Worm (Caenorhabditis elegans) whole organism, young adult: ENCODE results near the gene F07C6.3.

Experiments used
- B0261.1 ChIP-seq: sonication (generic microtip); optimal IDR thresholded peaks from 2 replicates; lab custom pipeline; 2016; ENCODE audit warnings: mild to moderate bottlenecking, missing genetic modification characterization, moderate library complexity, missing compliant biosample characterization
- B0336.3 ChIP-seq: fragments of 200-800 bp; sonication (Bioruptor generic); IDR thresholded peaks from 2 replicates; pipeline ENCODE4 v1.3.6; 2022; ENCODE audit warnings: missing genetic modification characterization, missing compliant biosample characterization
- D2030.7 ChIP-seq: fragments of 200-800 bp; sonication (Bioruptor generic); IDR thresholded peaks from 2 replicates; pipeline ENCODE4 v1.3.6; 2022; ENCODE audit warnings: missing genetic modification reagents, missing genetic modification characterization, missing compliant biosample characterization
- F23B12.7 ChIP-seq: sonication (generic microtip); optimal IDR thresholded peaks from 2 replicates; lab custom pipeline; 2017; ENCODE audit warnings: missing genetic modification characterization, mild to moderate bottlenecking, missing compliant biosample characterization, antibody characterized with exemption, moderate library complexity; ENCODE audit not compliant: insufficient read depth
- F33H1.4 ChIP-seq: fragments of 200-800 bp; sonication (Bioruptor generic); IDR thresholded peaks from 2 replicates; pipeline ENCODE4 v1.3.6; 2022; ENCODE audit warnings: missing genetic modification reagents, missing genetic modification characterization, missing compliant biosample characterization
- F49E8.2 ChIP-seq: sonication (generic microtip); optimal IDR thresholded peaks from 3 replicates; lab custom pipeline; 2017; ENCODE audit warnings: missing genetic modification characterization, mild to moderate bottlenecking, missing compliant biosample characterization, antibody characterized with exemption, moderate library complexity; ENCODE audit not compliant: insufficient read depth
- F57A8.1 ChIP-seq: fragments of 200-800 bp; sonication (Bioruptor generic); optimal IDR thresholded peaks from 2 replicates; lab custom pipeline; 2018; ENCODE audit warnings: mild to moderate bottlenecking, missing genetic modification characterization, moderate library complexity, missing compliant biosample characterization
- K11D2.4 ChIP-seq: fragments of 200-800 bp; sonication (Bioruptor generic); IDR thresholded peaks from 2 replicates; pipeline ENCODE4 v1.3.6; 2022; ENCODE audit warnings: missing genetic modification reagents, missing genetic modification characterization, missing compliant biosample characterization
- T26A5.8 ChIP-seq: sonication (generic microtip); optimal IDR thresholded peaks from 2 replicates; lab custom pipeline; 2016; ENCODE audit warnings: missing genetic modification characterization, missing compliant biosample characterization
- Y56A3A.18 ChIP-seq: fragments of 200-800 bp; sonication (Bioruptor generic); IDR thresholded peaks from 2 replicates; pipeline ENCODE4 v1.3.6; 2022; ENCODE audit warnings: missing genetic modification reagents, missing genetic modification characterization, missing compliant biosample characterization
- Y79H2A.3 ChIP-seq: fragments of 200-800 bp; sonication (Bioruptor generic); conservative IDR thresholded peaks from 2 replicates; pipeline ENCODE4 v1.3.6; 2022; ENCODE audit warnings: missing genetic modification reagents, missing genetic modification characterization, missing compliant biosample characterization
- attf-6 ChIP-seq: fragments of 200-800 bp; sonication (Bioruptor generic); IDR thresholded peaks from 2 replicates; pipeline ENCODE4 v1.3.6; 2022; ENCODE audit warnings: missing genetic modification reagents, missing genetic modification characterization, missing compliant biosample characterization
- bed-2 ChIP-seq: fragments of 200-800 bp; sonication (Bioruptor generic); IDR thresholded peaks from 2 replicates; pipeline ENCODE4 v1.3.6; 2022; ENCODE audit warnings: missing genetic modification reagents, missing genetic modification characterization, missing compliant biosample characterization
- ceh-79 ChIP-seq: sonication (generic microtip); optimal IDR thresholded peaks from 2 replicates; lab custom pipeline; 2017; ENCODE audit warnings: mild to moderate bottlenecking, missing genetic modification characterization, missing compliant biosample characterization
- ceh-91 ChIP-seq: fragments of 200-800 bp; sonication (Bioruptor generic); IDR thresholded peaks from 2 replicates; pipeline ENCODE4 v1.3.6; 2022; ENCODE audit warnings: missing genetic modification reagents, missing genetic modification characterization, missing compliant biosample characterization
- dox-1 ChIP-seq: fragments of 200-800 bp; sonication (Bioruptor generic); IDR thresholded peaks from 2 replicates; pipeline ENCODE4 v1.3.6; 2022; ENCODE audit warnings: missing genetic modification reagents, missing genetic modification characterization, missing compliant biosample characterization
- efl-1 ChIP-seq: fragments of 150-350 bp; optimal IDR thresholded peaks from 2 replicates; lab custom pipeline; 2014; ENCODE audit warnings: missing biosample characterization, missing genetic modification reagents, missing genetic modification characterization
- egl-44 ChIP-seq: fragments of 200-800 bp; sonication (Bioruptor generic); IDR thresholded peaks from 2 replicates; pipeline ENCODE4 v1.3.6; 2022; ENCODE audit warnings: missing genetic modification reagents, missing genetic modification characterization, missing compliant biosample characterization
- him-1 ChIP-seq: sonication (generic microtip); optimal IDR thresholded peaks from 2 replicates; lab custom pipeline; 2016; ENCODE audit warnings: missing genotype, missing genetic modification reagents, missing genetic modification characterization, missing compliant biosample characterization
- hmg-1.2 ChIP-seq: fragments of 200-800 bp; sonication (Bioruptor generic); IDR thresholded peaks from 2 replicates; pipeline ENCODE4 v1.3.6; 2022; ENCODE audit warnings: missing genetic modification reagents, missing genetic modification characterization, missing compliant biosample characterization
- hrde-1 ChIP-seq: sonication (generic microtip); optimal IDR thresholded peaks from 2 replicates; lab custom pipeline; 2016; ENCODE audit warnings: missing genetic modification characterization, mild to moderate bottlenecking, missing compliant biosample characterization, moderate library complexity, missing genotype, missing genetic modification reagents, borderline replicate concordance
- hsf-1 ChIP-seq: fragments of 200-800 bp; sonication (Bioruptor generic); IDR thresholded peaks from 2 replicates; pipeline ENCODE4 v1.3.6; 2022; ENCODE audit warnings: missing genetic modification reagents, missing genetic modification characterization, missing compliant biosample characterization
- lin-26 ChIP-seq: fragments of 200-800 bp; sonication (Bioruptor generic); IDR thresholded peaks from 2 replicates; pipeline ENCODE4 v1.3.6; 2022; ENCODE audit warnings: missing genetic modification reagents, missing genetic modification characterization, missing compliant biosample characterization
- lsl-1 ChIP-seq: fragments of 200-800 bp; sonication (Bioruptor generic); optimal IDR thresholded peaks from 2 replicates; lab custom pipeline; 2018; ENCODE audit warnings: mild to moderate bottlenecking, missing genetic modification characterization, moderate library complexity, missing compliant biosample characterization
- lsy-27 ChIP-seq: sonication (generic microtip); optimal IDR thresholded peaks from 2 replicates; lab custom pipeline; 2017; ENCODE audit warnings: missing genetic modification characterization, mild to moderate bottlenecking, missing compliant biosample characterization, antibody characterized with exemption, missing genotype, borderline replicate concordance; ENCODE audit not compliant: insufficient read depth
- madf-10 ChIP-seq: sonication (generic microtip); optimal IDR thresholded peaks from 2 replicates; lab custom pipeline; 2016; ENCODE audit warnings: mild to moderate bottlenecking, missing genetic modification characterization, missing compliant biosample characterization
- madf-6 ChIP-seq: fragments of 200-800 bp; sonication (Bioruptor generic); IDR thresholded peaks from 2 replicates; pipeline ENCODE4 v1.3.6; 2022; ENCODE audit warnings: missing genetic modification reagents, missing genetic modification characterization, missing compliant biosample characterization
- mes-4 ChIP-seq: sonication (generic microtip); optimal IDR thresholded peaks from 2 replicates; lab custom pipeline; 2016; ENCODE audit warnings: missing genotype, missing genetic modification characterization, missing compliant biosample characterization
- nfyb-1 ChIP-seq: fragments of 200-800 bp; sonication (Bioruptor generic); IDR thresholded peaks from 2 replicates; pipeline ENCODE4 v1.3.6; 2022; ENCODE audit warnings: missing genetic modification reagents, missing genetic modification characterization, missing compliant biosample characterization
- nhr-80 ChIP-seq: sonication (generic microtip); optimal IDR thresholded peaks from 2 replicates; lab custom pipeline; 2016; ENCODE audit warnings: missing genetic modification characterization, missing compliant biosample characterization
- nhr-90 ChIP-seq: sonication (generic microtip); optimal IDR thresholded peaks from 2 replicates; lab custom pipeline; 2016; ENCODE audit warnings: missing genotype, mild to moderate bottlenecking, missing genetic modification characterization, missing compliant biosample characterization
- pbrm-1 ChIP-seq: fragments of 200-800 bp; sonication (Bioruptor generic); IDR thresholded peaks from 2 replicates; pipeline ENCODE4 v1.3.6; 2022; ENCODE audit warnings: missing genetic modification reagents, missing genetic modification characterization, missing compliant biosample characterization
- rcor-1 ChIP-seq: fragments of 200-800 bp; sonication (Bioruptor generic); IDR thresholded peaks from 2 replicates; pipeline ENCODE4 v1.3.6; 2022; ENCODE audit warnings: missing genetic modification reagents, missing genetic modification characterization, missing compliant biosample characterization
- repo-1 ChIP-seq: sonication (generic microtip); optimal IDR thresholded peaks from 2 replicates; lab custom pipeline; 2017; ENCODE audit warnings: mild to moderate bottlenecking, missing genetic modification characterization, missing compliant biosample characterization
- snpc-1.1 ChIP-seq: sonication (generic microtip); optimal IDR thresholded peaks from 2 replicates; lab custom pipeline; 2017; ENCODE audit warnings: missing genetic modification characterization, mild to moderate bottlenecking, missing compliant biosample characterization, antibody characterized with exemption, moderate library complexity, missing genotype, missing genetic modification reagents; ENCODE audit not compliant: insufficient read depth
- snpc-3.4 ChIP-seq: sonication (generic microtip); optimal IDR thresholded peaks from 2 replicates; lab custom pipeline; 2017; ENCODE audit warnings: missing genetic modification characterization, mild to moderate bottlenecking, missing compliant biosample characterization, antibody characterized with exemption, moderate library complexity, missing genotype, missing genetic modification reagents
- snpc-4 ChIP-seq, 5 experiments: fragments of 150-350 bp in 1 of 5; sonication (generic microtip) in 4 of 5; optimal IDR thresholded peaks; 2 replicates each; lab custom pipeline; 2014 to 2018; ENCODE audit warnings: missing genetic modification characterization in 5 of 5, missing biosample characterization in 3 of 5, antibody characterized with exemption in 2 of 5, mild to moderate bottlenecking in 2 of 5, missing compliant biosample characterization in 2 of 5, missing genotype in 2 of 5, moderate library complexity in 2 of 5, missing genetic modification reagents in 1 of 5
- tbp1 ChIP-seq: fragments of 200-800 bp; sonication (Bioruptor generic); optimal IDR thresholded peaks from 2 replicates; lab custom pipeline; 2018; ENCODE audit warnings: mild to moderate bottlenecking, missing genetic modification characterization, missing compliant biosample characterization
- xnd-1 ChIP-seq: sonication (generic microtip); optimal IDR thresholded peaks from 2 replicates; lab custom pipeline; 2016; ENCODE audit warnings: missing genotype, missing genetic modification reagents, missing genetic modification characterization, missing compliant biosample characterization
- zim-3 ChIP-seq: sonication (generic microtip); optimal IDR thresholded peaks from 2 replicates; lab custom pipeline; 2017; ENCODE audit warnings: mild to moderate bottlenecking, missing genetic modification characterization, moderate library complexity, missing compliant biosample characterization

Gene F07C6.3

DNA sequence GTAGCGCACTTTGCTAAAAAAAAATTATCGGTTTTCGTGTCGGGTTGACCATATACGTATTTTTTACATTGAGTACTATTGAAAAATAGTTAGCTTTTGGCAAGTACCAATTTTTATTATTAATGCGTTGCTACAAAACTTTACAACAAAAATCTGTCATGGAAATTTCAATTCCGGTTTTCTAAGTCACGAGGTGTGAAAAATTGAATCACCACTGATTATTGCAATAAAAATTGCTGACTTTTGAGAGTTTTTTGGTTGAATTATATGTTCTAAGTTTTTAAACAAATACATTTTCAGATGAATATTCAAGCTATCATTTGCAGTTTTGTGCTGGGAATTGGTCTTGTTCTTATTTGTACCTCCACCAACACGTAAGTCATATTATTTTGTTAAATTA is 1.8 kb downstream of the F07C6.3 start, which contains the start of gene F07C6.2:
TSS of gene F07C6.2 (plus strand) at position 301 of the 400 bp plus-strand sequence.
- TF ChIP-seq bed-2 (GFP tag; lab: Robert Waterston, UW) (no peak), madf-10 (tag; lab: Kevin White, UChicago) (no peak), mes-4 (tag; lab: Kevin White, UChicago) (no peak), F49E8.2 (tag; lab: Kevin White, UChicago) (no peak), nhr-90 (tag; lab: Kevin White, UChicago) (no peak), Y79H2A.3 (GFP tag; lab: Robert Waterston, UW) (no peak)

ce11 chrIV:12792494-12792893 is 3.5 kb downstream of the F07C6.3 start, which contains the start of gene F07C6.6:
Gene F07C6.6, plus strand, starts transcription at chrIV:12792794.
- TF ChIP-seq rcor-1 (GFP tag; lab: Robert Waterston, UW) (no peak), K11D2.4 (GFP tag; lab: Robert Waterston, UW) (no peak)

DNA sequence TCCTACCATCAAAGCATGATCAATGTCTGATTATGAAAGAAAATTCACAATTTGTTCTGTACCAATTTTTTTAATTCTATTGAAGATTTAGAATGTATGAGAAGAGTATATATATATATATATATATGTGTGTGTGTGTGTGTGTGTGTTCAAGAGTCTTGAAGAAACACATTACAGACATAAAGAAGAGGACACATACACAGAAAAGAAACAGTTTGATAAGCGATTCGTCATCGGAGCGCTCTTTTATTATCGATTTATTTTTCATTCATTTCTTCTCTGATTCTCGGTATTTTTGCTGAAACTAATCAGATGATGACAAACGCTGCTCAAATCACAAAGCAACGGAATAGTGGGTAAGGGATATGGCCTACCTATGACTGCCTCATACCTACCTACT is 4.6 kb downstream of the F07C6.3 start, which contains the start of gene pin-2:
TSS of gene pin-2 (plus strand) at position 227 of the 400 bp plus-strand sequence.
- no peak for TF ChIP-seq hrde-1 (tag; lab: Kevin White, UChicago)
- peak; percentile 25 for TF ChIP-seq nhr-80 (tag; lab: Kevin White, UChicago)
- no peak for TF ChIP-seq ceh-79 (tag; lab: Kevin White, UChicago)
- TF ChIP-seq B0336.3, result no peak
- no peak for TF ChIP-seq egl-44 (GFP tag; lab: Robert Waterston, UW)
- TF ChIP-seq zim-3 (tag; lab: Kevin White, UChicago), result no peak

- TF ChIP-seq him-1 (tag; lab: Kevin White, UChicago) (peak; percentile 60), F57A8.1 (no peak), repo-1 (peak; percentile 2), hmg-1.2 (peak; percentile 94), nfyb-1 (GFP tag; lab: Robert Waterston, UW) (peak; percentile 70), snpc-4 (GFP tag; optimal IDR thresholded peaks at IDR 0.05; lab: Kevin White, UChicago) (peak; percentile 74), snpc-4 (tag; optimal IDR thresholded peaks at IDR 0.05; lab: Kevin White, UChicago) (peak; percentile 82 to 97 (median 94)), attf-6 (GFP tag; lab: Robert Waterston, UW) (peak; percentile 92), lsl-1 (peak; percentile 53), snpc-1.1 (tag; lab: Kevin White, UChicago) (peak; percentile 88), lsy-27 (tag; lab: Kevin White, UChicago) (no peak), madf-6 (peak; percentile 78), lin-26 (GFP tag; lab: Robert Waterston, UW) (no peak), hsf-1 (GFP tag; lab: Robert Waterston, UW) (peak; percentile 39; the same call in 1 of the 2 replicates), F23B12.7 (tag; lab: Kevin White, UChicago) (no peak), Y56A3A.18 (GFP tag; lab: Robert Waterston, UW) (0 out of 2 replicates have a peak, but pooled peaks have one; percentile 46), F33H1.4 (GFP tag; lab: Robert Waterston, UW) (peak; percentile 54), pbrm-1 (GFP tag; lab: Robert Waterston, UW) (peak; percentile 89), B0261.1 (tag; lab: Kevin White, UChicago) (no peak), tbp1 (GFP tag; lab: Kevin White, UChicago) (peak; percentile 64), snpc-3.4 (peak; percentile 12), rcor-1 (GFP tag; lab: Robert Waterston, UW) (peak; percentile 48), ceh-91 (GFP tag; lab: Robert Waterston, UW) (0 out of 2 replicates have a peak, but pooled peaks have one; percentile 17), dox-1 (GFP tag; lab: Robert Waterston, UW) (0 out of 2 replicates have a peak, but pooled peaks have one; percentile 72), D2030.7 (GFP tag; lab: Robert Waterston, UW) (peak; percentile 90), xnd-1 (peak; percentile 24), B0336.3 (0 out of 2 replicates have a peak, but pooled peaks have one; percentile 33), T26A5.8 (tag; lab: Kevin White, UChicago) (no peak), efl-1 (no peak)
Measured at ce11 chrIV:12795371-12795936, 6.4 kb downstream of the F07C6.3 start.
